Fruit fly (Drosophila melanogaster): ENCODE data around the gene Agpat4.

The Agpat4 gene

dm6 chr3L:16385880-16386584, 4.7 kb upstream of the Agpat4 start, which contains the start of the genes Agpat3 and RAF2 (continued):
- peak; percentile 63 for TF ChIP-seq acj6 (GFP tag; optimal IDR thresholded peaks at IDR 0.05)
- peak; percentile 82 for TF ChIP-seq achi (GFP tag; optimal IDR thresholded peaks at IDR 0.05)
- no peak for TF ChIP-seq fd85E (GFP tag; optimal IDR thresholded peaks at IDR 0.05)
- TF ChIP-seq Eip78C (GFP tag): peak; percentile 44
- TF ChIP-seq CG8119 (GFP tag; IDR thresholded peaks at IDR 0.05): 0 out of 3 replicates have a peak, but pooled peaks have one; percentile 29
- TF ChIP-seq fd59A (GFP tag; optimal IDR thresholded peaks at IDR 0.05): no peak
- TF ChIP-seq CG4318 (GFP tag; optimal IDR thresholded peaks at IDR 0.05): peak; percentile 12
- no peak for TF ChIP-seq spab (GFP tag; optimal IDR thresholded peaks at IDR 0.05)
- TF ChIP-seq CG15336 (GFP tag; IDR thresholded peaks at IDR 0.05): peak; percentile 23; the same call in 1 of the 2 replicates
- no peak for TF ChIP-seq vri (GFP tag; optimal IDR thresholded peaks at IDR 0.05)
- no peak for TF ChIP-seq Hr38 (GFP tag; optimal IDR thresholded peaks at IDR 0.05)
- TF ChIP-seq Eip75B (GFP tag; optimal IDR thresholded peaks at IDR 0.05): peak; percentile 7
- no peak for TF ChIP-seq CG6808 (GFP tag; optimal IDR thresholded peaks at IDR 0.05)
- peak; percentile 46 for TF ChIP-seq esn (GFP tag; optimal IDR thresholded peaks at IDR 0.05)
- TF ChIP-seq Lpt (GFP tag; optimal IDR thresholded peaks at IDR 0.05): no peak
- 0 out of 3 replicates have a peak, but pooled peaks have one; percentile 40 for TF ChIP-seq CG6163 (GFP tag; IDR thresholded peaks at IDR 0.05)
- no peak for TF ChIP-seq CG8632 (GFP tag; optimal IDR thresholded peaks at IDR 0.05)
- TF ChIP-seq topi (GFP tag; optimal IDR thresholded peaks at IDR 0.05): no peak
- TF ChIP-seq Sox102F (GFP tag; optimal IDR thresholded peaks at IDR 0.05): no peak
- TF ChIP-seq Smox (GFP tag; optimal IDR thresholded peaks at IDR 0.05): no peak
- TF ChIP-seq svp (GFP tag): no peak
- TF ChIP-seq CG10669 (GFP tag; optimal IDR thresholded peaks at IDR 0.05): peak; percentile 16
- peak; percentile 29 for TF ChIP-seq Ets96B (tag; optimal IDR thresholded peaks at IDR 0.05)
- peak; percentile 23 for TF ChIP-seq Ets21C (GFP tag; optimal IDR thresholded peaks at IDR 0.05)
- TF ChIP-seq dsx (GFP tag; optimal IDR thresholded peaks at IDR 0.05; ENCODE audit: poor library complexity, severe bottlenecking): no peak
- TF ChIP-seq CG6792 (GFP tag; optimal IDR thresholded peaks at IDR 0.05): peak; percentile 12
- TF ChIP-seq pdm3 (GFP tag; optimal IDR thresholded peaks at IDR 0.05): no peak
- peak; percentile 57 for TF ChIP-seq CG3032 (tag; optimal IDR thresholded peaks at IDR 0.05)
- TF ChIP-seq OdsH (GFP tag; optimal IDR thresholded peaks at IDR 0.05): peak; percentile 58
- peak in 1 of 2 experiments; percentile 40 for TF ChIP-seq salr (GFP tag; optimal IDR thresholded peaks at IDR 0.05)
- TF ChIP-seq CG8319 (GFP tag; optimal IDR thresholded peaks at IDR 0.05): no peak
- no peak for TF ChIP-seq net (GFP tag; optimal IDR thresholded peaks at IDR 0.05)
- TF ChIP-seq CG32006 (GFP tag; optimal IDR thresholded peaks at IDR 0.05): peak; percentile 42
- TF ChIP-seq lz (GFP tag; optimal IDR thresholded peaks at IDR 0.05): peak; percentile 34
- peak; percentile 31; the same call in 1 of the 2 replicates for TF ChIP-seq CG11294 (GFP tag; IDR thresholded peaks at IDR 0.05)
- TF ChIP-seq CG9139 (GFP tag; optimal IDR thresholded peaks at IDR 0.05): no peak
- no peak for TF ChIP-seq CG7368 (GFP tag; optimal IDR thresholded peaks at IDR 0.05)
- TF ChIP-seq eg (GFP tag; IDR thresholded peaks at IDR 0.05): peak; percentile 59; the same call in 1 of the 3 replicates
- TF ChIP-seq CG6854 (GFP tag; optimal IDR thresholded peaks at IDR 0.05): no peak

- TF ChIP-seq acj6 (GFP tag; optimal IDR thresholded peaks at IDR 0.05) (no peak), CG6276 (GFP tag; optimal IDR thresholded peaks at IDR 0.05) (peak; percentile 19), fkh (GFP tag; optimal IDR thresholded peaks at IDR 0.05) (peak; percentile 36), dsx (GFP tag; optimal IDR thresholded peaks at IDR 0.05; ENCODE audit: poor library complexity, severe bottlenecking) (peak; percentile 15), Sox14 (GFP tag; optimal IDR thresholded peaks at IDR 0.05) (peak; percentile 32), CG8632 (GFP tag; optimal IDR thresholded peaks at IDR 0.05) (peak; percentile 11), svp (GFP tag) (peak; percentile 86), CG1621 (tag; optimal IDR thresholded peaks at IDR 0.05) (no peak), Eip78C (GFP tag) (peak; percentile 60), CG8119 (GFP tag; IDR thresholded peaks at IDR 0.05) (peak; percentile 33; the same call in 1 of the 3 replicates), ss (GFP tag; optimal IDR thresholded peaks at IDR 0.05) (peak; percentile 83), vri (GFP tag; optimal IDR thresholded peaks at IDR 0.05) (peak; percentile 84), Eip75B (GFP tag; optimal IDR thresholded peaks at IDR 0.05) (no peak), CG9139 (GFP tag; optimal IDR thresholded peaks at IDR 0.05) (peak; percentile 37), CG16779 (tag; optimal IDR thresholded peaks at IDR 0.05) (peak; percentile 68), CG6808 (GFP tag; optimal IDR thresholded peaks at IDR 0.05) (peak; percentile 47), topi (GFP tag; optimal IDR thresholded peaks at IDR 0.05) (no peak), CG8319 (GFP tag; optimal IDR thresholded peaks at IDR 0.05) (peak; percentile 88), CG10669 (GFP tag; optimal IDR thresholded peaks at IDR 0.05) (no peak)
Observed at dm6 chr3L:16385252-16385879, 4.0 kb upstream of the Agpat4 start.

All from whole organism, prepupa.